Fruit fly (Drosophila melanogaster) whole organism, larva: Measurements from ENCODE around the gene CG32212.
"Not testable (repeated sequence)": the region's sequence is repeated elsewhere in the genome, so short reads cannot be mapped to it uniquely, and the experiment has no call there.

ENCODE experiments used
- noc ChIP-seq: fragments of 200-800 bp; sonication (Bioruptor generic); optimal IDR thresholded peaks from 3 replicates; lab custom pipeline; 2019; ENCODE audit warnings: missing biosample characterization, mild to moderate bottlenecking, missing genetic modification characterization, moderate library complexity

CG32212 gene

DNA sequence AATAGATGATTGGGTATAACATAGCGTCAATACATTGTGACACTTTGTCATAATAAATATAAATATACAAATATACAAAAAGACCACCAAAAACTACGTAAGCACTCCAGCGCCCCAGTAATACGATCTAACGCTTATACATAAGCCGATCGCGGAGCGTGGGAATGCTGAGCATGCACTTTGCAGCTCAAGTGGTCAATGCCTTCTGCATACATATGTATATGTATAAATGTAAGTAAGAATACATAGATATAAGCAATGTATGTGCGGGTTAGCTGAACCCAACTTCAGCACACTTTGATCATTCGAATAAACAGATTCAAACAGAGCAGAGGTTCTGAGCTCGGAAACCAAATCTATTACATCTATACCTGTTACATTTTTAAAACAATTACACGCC, at the start of gene CG32212:
Gene CG32212, plus strand, starts transcription at position 301 of the 400 bp plus-strand sequence.
- TF ChIP-seq noc (tag; lab: Kevin White, UChicago), result not testable (repeated sequence)

- no peak for TF ChIP-seq noc (tag; lab: Kevin White, UChicago)
Measured at dm6 chr3L:19442239-19442638, 45.1 kb upstream of the CG32212 start.

- no peak for TF ChIP-seq noc (tag; lab: Kevin White, UChicago)
Measured at dm6 chr3L:19444092-19444491, 43.3 kb upstream of the CG32212 start.

- TF ChIP-seq noc (tag; lab: Kevin White, UChicago), result no peak
Measured at dm6 chr3L:19446394-19447349, 40.7 kb upstream of the CG32212 start, which contains the start of the genes CG33062 and Chd3. Gene CG33062 (minus strand): TSS chr3L:19446444. Gene Chd3 (plus strand): TSS chr3L:19447173.

dm6 chr3L:19464659-19465058, 22.7 kb upstream of the CG32212 start, which contains the start of gene CG14095:
Gene CG14095 (minus strand): TSS chr3L:19464759.
- no peak for TF ChIP-seq noc (tag; lab: Kevin White, UChicago)

DNA sequence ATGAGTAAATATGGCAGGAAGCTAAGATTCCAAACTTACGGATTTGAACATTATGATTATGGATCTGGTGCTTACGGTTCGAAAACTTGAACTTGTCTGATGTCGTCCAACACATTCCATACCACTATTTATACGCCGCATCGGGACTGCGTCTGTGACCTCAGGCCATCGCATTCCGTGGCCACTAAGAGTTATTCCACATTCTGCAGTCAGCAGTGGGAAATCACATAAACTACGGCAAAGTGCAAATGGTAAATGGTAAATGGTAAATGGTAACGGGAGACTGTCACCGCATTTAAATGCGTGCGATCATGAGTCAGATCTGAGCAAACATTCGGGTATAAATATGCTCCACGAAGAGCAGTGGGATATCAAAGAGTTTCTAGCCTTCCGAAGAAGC, 20.4 kb upstream of the CG32212 start, which contains the start of the genes CG14096 and CG32214:
Gene CG14096, minus strand, starts transcription at position 101 of the 400 bp plus-strand sequence.
Gene CG32214, plus strand, starts transcription at position 368 of the 400 bp plus-strand sequence.
- TF ChIP-seq noc (tag; lab: Kevin White, UChicago), result not testable (repeated sequence)

DNA sequence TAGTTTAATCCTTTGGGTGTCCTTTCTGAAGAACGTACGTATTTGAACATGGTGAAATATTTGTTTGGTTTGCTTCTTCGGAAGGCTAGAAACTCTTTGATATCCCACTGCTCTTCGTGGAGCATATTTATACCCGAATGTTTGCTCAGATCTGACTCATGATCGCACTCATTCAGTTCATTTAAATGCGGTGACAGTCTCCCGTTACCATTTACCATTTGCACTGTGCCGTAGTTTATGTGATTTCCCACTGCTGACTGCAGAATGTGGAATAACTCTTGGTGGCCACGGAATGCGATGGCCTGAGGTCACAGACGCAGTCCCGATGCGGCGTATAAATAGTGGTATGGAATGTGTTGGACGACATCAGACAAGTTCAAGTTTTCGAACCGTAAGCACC, 15.2 kb upstream of the CG32212 start, which contains the start of the genes 825-Oak and CG12519:
Gene 825-Oak, minus strand, starts transcription at position 101 of the 400 bp plus-strand sequence.
Gene CG12519, plus strand, starts transcription at position 364 of the 400 bp plus-strand sequence.
- not testable (repeated sequence) for TF ChIP-seq noc (tag; lab: Kevin White, UChicago)

- TF ChIP-seq noc (tag; lab: Kevin White, UChicago), result not testable (repeated sequence)
Measured at dm6 chr3L:19475478-19475877, 11.9 kb upstream of the CG32212 start, which contains the start of the genes CG18294 and CG32213. Gene CG18294 (minus strand): TSS chr3L:19475578. Gene CG32213 (plus strand): TSS chr3L:19475839.

dm6 chr3L:19481209-19481608, 6.2 kb upstream of the CG32212 start:
- no peak for TF ChIP-seq noc (tag; lab: Kevin White, UChicago)

DNA sequence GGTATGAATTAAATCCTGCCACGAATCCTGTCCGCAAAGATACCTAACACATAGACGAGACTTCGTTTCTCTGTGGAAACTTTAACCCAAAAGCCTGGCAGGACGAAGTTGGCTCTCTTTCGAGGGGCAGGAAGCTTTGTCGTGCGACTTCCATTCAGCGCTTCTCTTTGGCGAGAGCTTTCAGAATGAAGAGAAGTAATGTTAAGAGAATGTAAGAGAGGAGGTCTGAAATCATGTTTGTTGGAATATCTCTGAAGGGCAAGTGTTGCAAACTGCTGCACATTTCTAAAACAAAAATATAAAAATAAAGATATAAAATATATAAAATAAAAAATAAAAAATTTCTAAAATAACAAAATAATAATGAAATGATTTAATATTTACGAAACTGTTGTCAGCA, 5.3 kb upstream of the CG32212 start:
- no peak for TF ChIP-seq noc (tag; lab: Kevin White, UChicago)

- TF ChIP-seq noc (tag; lab: Kevin White, UChicago), result no peak
Measured at dm6 chr3L:19483007-19483406, 4.4 kb upstream of the CG32212 start.

DNA sequence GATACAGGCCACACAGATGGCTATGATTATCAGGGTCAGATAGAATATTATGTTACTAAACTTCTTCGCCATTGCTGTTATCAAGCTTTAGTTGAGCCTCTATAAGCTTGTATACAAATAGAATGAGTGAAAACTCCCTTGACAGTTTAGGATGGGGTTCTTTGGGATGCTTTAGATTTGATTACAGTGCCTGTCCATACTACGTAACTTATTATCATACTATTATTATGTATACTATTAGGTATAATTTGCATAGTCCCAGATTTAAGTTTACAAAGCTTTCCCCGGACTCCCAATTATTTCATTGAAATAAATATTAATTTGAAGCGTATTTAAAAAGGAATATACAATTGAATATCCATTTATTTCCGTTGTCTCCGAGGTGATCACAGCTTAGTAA, 962 bp upstream of the CG32212 start, which contains the start of gene brv1:
Gene brv1, minus strand, starts transcription at position 101 of the 400 bp plus-strand sequence.
- no peak for TF ChIP-seq noc (tag; lab: Kevin White, UChicago)

dm6 chr3L:19494954-19495353, 7.6 kb downstream of the CG32212 start:
- peak; percentile 11 for TF ChIP-seq noc (tag; lab: Kevin White, UChicago)

- TF ChIP-seq noc (tag; lab: Kevin White, UChicago), result peak; percentile 40
Measured at dm6 chr3L:19495991-19496588, 8.7 kb downstream of the CG32212 start.

- TF ChIP-seq noc (tag; lab: Kevin White, UChicago), result no peak
Measured at dm6 chr3L:19496600-19496999, 9.2 kb downstream of the CG32212 start.

DNA sequence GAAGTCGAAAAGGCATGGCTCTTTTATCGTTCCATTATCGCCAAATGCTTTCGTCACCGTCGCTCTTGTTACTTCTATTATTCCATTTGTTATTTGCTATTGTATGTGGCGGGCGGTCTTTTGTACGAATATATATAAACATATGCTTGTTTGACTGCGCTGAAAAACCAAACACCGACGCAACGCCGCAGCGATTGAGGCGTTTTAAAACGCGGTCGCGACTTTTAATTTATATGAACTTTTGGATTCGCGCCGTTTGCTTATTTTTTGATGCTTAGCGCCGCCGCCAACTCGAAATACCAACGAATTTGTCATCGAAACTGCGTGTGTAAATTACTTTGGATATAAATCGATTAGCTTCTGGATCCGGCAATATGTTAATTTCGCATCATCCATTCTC, 9.8 kb downstream of the CG32212 start:
- TF ChIP-seq noc (tag; lab: Kevin White, UChicago), result no peak
